Fruit fly (Drosophila melanogaster) whole organism, adult: ENCODE results near the gene CG8563.

ENCODE experiments used
- CG1620 ChIP-seq: fragments of 200-800 bp; sonication (Bioruptor generic); optimal IDR thresholded peaks from 2 replicates; lab custom pipeline; 2016; ENCODE audit warnings: missing biosample characterization, missing genetic modification characterization
- cnc ChIP-seq, 2 experiments: fragments of >200 bp; optimal IDR thresholded peaks; 2 replicates each; lab custom pipeline; 2017
- tj ChIP-seq: fragments of 200-800 bp; sonication (Bioruptor generic); optimal IDR thresholded peaks from 3 replicates; lab custom pipeline; 2017; ENCODE audit warnings: missing biosample characterization, mild to moderate bottlenecking, missing genetic modification characterization, moderate library complexity

DNA sequence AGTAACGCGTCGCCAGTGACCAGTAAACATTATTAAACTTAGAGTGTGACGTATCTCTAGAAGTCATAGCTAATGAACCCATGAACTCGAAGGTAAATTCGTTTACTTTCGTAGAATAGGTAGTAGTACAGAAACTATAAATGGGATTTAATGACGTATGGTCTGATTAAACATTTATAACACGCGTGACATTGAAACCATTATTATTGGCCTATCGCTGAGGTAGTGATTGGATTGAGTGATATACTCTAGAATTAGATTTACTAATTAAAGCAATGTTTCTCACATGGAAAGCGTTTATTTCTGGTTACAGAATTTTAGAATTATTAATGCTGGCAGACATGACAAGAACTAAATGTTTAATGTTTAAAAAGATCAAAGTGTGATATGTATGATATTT lies 13.7 kb upstream of the CG8563 start:
- TF ChIP-seq CG1620 (GFP tag; lab: Kevin White, UChicago) (no peak), cnc (optimal IDR thresholded peaks at IDR 0.05; lab: Kevin White, UChicago) (no peak), tj (no peak)
